Worm (Caenorhabditis elegans): Measurements from ENCODE around the gene Y79H2A.2.

Gene Y79H2A.2

DNA sequence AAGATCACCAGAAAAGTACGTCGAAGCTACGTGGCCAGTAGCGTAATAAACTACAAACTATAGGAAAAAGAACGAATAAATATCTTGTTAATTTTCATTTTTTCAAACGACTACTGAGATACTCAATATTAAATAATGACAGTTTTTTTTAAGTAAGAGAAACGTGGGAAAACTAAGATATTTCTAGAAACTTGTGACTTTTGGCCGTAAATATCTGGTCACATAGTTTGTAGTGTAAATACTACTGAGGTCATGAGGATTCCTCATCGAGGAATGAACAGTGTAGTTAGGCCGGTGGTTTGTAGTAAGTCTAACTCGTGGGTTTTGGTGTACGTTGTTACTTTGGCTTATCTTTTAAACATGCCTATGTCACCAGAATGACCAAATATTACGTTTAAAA lies 25.5 kb downstream of the Y79H2A.2 start:
- TF ChIP-seq nhr-71 (tag; optimal IDR thresholded peaks at IDR 0.05) (peak; percentile 17), snu-23 (GFP tag; optimal IDR thresholded peaks at IDR 0.05) (peak; percentile 12), nhr-20 (tag; optimal IDR thresholded peaks at IDR 0.05) (peak; percentile 78), lin-35 (GFP tag; optimal IDR thresholded peaks at IDR 0.05) (peak in 1 of 2 experiments; percentile 25)

DNA sequence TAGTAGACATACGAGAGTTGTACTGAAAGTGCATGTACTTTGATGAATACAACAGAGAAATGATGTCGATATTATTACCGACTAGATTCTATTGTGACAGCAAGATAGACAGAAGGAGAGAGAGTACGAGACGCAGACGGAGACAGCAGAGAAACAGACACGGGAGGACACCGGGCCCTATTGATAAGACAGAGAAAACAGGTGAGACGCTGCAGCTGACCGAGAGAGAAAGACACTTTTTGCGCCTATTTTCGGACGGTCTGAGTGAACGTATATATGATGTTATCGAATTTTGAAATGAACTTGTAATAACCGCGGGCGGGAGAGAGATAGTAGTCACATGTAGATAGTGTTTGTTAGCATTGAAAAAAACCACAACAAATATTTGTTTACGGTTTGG lies 27.3 kb downstream of the Y79H2A.2 start:
- TF ChIP-seq skn-1 (tag; optimal IDR thresholded peaks at IDR 0.05), result peak; percentile 30
- TF ChIP-seq nhr-90 (tag; optimal IDR thresholded peaks at IDR 0.05; ENCODE audit: poor library complexity), result peak; percentile 72
- no peak for TF ChIP-seq lin-39 (tag; optimal IDR thresholded peaks at IDR 0.05)
- peak in 1 of 2 experiments; percentile 56 for TF ChIP-seq mdl-1 (tag; optimal IDR thresholded peaks at IDR 0.05)
- peak; percentile 3 for TF ChIP-seq fos-1 (tag; optimal IDR thresholded peaks at IDR 0.05)
- TF ChIP-seq sox-4 (tag; optimal IDR thresholded peaks at IDR 0.05), result no peak
- TF ChIP-seq hlh-17 (GFP tag; optimal IDR thresholded peaks at IDR 0.05; ENCODE audit: borderline replicate concordance), result no peak
- peak; percentile 39 for TF ChIP-seq xbp-1 (tag; optimal IDR thresholded peaks at IDR 0.05)
- no peak for TF ChIP-seq snpc-4 (tag; optimal IDR thresholded peaks at IDR 0.05)
- no peak for TF ChIP-seq fkh-4 (tag; optimal IDR thresholded peaks at IDR 0.05; ENCODE audit: borderline replicate concordance)
- no peak for TF ChIP-seq zip-4 (GFP tag; optimal IDR thresholded peaks at IDR 0.05)
- peak; percentile 49 to 63 for TF ChIP-seq efl-1 (optimal IDR thresholded peaks at IDR 0.05)
- peak; percentile 12 to 90 for TF ChIP-seq efl-1 (GFP tag; optimal IDR thresholded peaks at IDR 0.05 in 1 of 2)
- TF ChIP-seq nhr-77 (tag; optimal IDR thresholded peaks at IDR 0.05), result no peak
- TF ChIP-seq nhr-11 (tag; optimal IDR thresholded peaks at IDR 0.05), result no peak
- no peak for TF ChIP-seq C04F5.9 (tag; optimal IDR thresholded peaks at IDR 0.05)
- TF ChIP-seq nhr-20 (tag; optimal IDR thresholded peaks at IDR 0.05), result peak; percentile 98
- TF ChIP-seq lsy-2 (tag; optimal IDR thresholded peaks at IDR 0.05), result peak; percentile 20 to 65
- TF ChIP-seq isw-1 (GFP tag; IDR thresholded peaks at IDR 0.05), result no peak
- peak in 2 of 3 experiments; percentile 21 to 42 for TF ChIP-seq dpl-1 (GFP tag; optimal IDR thresholded peaks at IDR 0.05)
- peak; percentile 27 for TF ChIP-seq tbx-2 (tag; optimal IDR thresholded peaks at IDR 0.05)
- no peak for TF ChIP-seq lir-3 (tag; optimal IDR thresholded peaks at IDR 0.05; ENCODE audit: poor library complexity)
- no peak for TF ChIP-seq egl-13 (tag; optimal IDR thresholded peaks at IDR 0.05)
- TF ChIP-seq ces-1 (GFP tag; optimal IDR thresholded peaks at IDR 0.05), result no peak
- TF ChIP-seq pax-3 (tag; optimal IDR thresholded peaks at IDR 0.05), result no peak
- TF ChIP-seq nhr-237 (tag; optimal IDR thresholded peaks at IDR 0.05), result no peak
- no peak for TF ChIP-seq unc-30 (tag; optimal IDR thresholded peaks at IDR 0.05)
- TF ChIP-seq unc-130 (tag; optimal IDR thresholded peaks at IDR 0.05), result peak; percentile 77
- no peak for TF ChIP-seq ceh-88 (GFP tag; IDR thresholded peaks at IDR 0.05)
- no peak for TF ChIP-seq unc-62 (GFP tag; optimal IDR thresholded peaks at IDR 0.05)
- peak; percentile 28 to 63 for TF ChIP-seq lin-35 (GFP tag; optimal IDR thresholded peaks at IDR 0.05)
- TF ChIP-seq nhr-47 (tag; optimal IDR thresholded peaks at IDR 0.05), result peak; percentile 55
- no peak for TF ChIP-seq lin-15B (tag; optimal IDR thresholded peaks at IDR 0.05)
- TF ChIP-seq ceh-63 (GFP tag; optimal IDR thresholded peaks at IDR 0.05), result no peak
- TF ChIP-seq fkh-8 (tag; optimal IDR thresholded peaks at IDR 0.05), result no peak
- TF ChIP-seq lin-14 (GFP tag; optimal IDR thresholded peaks at IDR 0.05), result peak; percentile 81
- TF ChIP-seq pag-3 (tag; optimal IDR thresholded peaks at IDR 0.05; ENCODE audit: borderline replicate concordance, insufficient read depth), result no peak
- TF ChIP-seq Y116A8C.19 (tag; optimal IDR thresholded peaks at IDR 0.05; ENCODE audit: borderline replicate concordance), result no peak
- peak; percentile 89 for TF ChIP-seq nhr-85 (tag)
- no peak for TF ChIP-seq vab-15 (tag; optimal IDR thresholded peaks at IDR 0.05)
- TF ChIP-seq mep-1 (tag; optimal IDR thresholded peaks at IDR 0.05), result peak; percentile 32
- TF ChIP-seq pqm-1 (tag; optimal IDR thresholded peaks at IDR 0.05), result no peak
- TF ChIP-seq elt-2 (tag; optimal IDR thresholded peaks at IDR 0.05), result peak; percentile 80
- TF ChIP-seq aly-2 (tag; optimal IDR thresholded peaks at IDR 0.05), result no peak
- no peak for TF ChIP-seq nhr-28 (tag; optimal IDR thresholded peaks at IDR 0.05)
- TF ChIP-seq ceh-90 (tag; optimal IDR thresholded peaks at IDR 0.05), result no peak
- TF ChIP-seq mab-9 (GFP tag; IDR thresholded peaks at IDR 0.05), result no peak
- no peak for TF ChIP-seq unc-98 (GFP tag; IDR thresholded peaks at IDR 0.05)
- no peak for TF ChIP-seq nhr-76 (tag; optimal IDR thresholded peaks at IDR 0.05)
